Fruit fly (Drosophila melanogaster): ENCODE measurements around the gene CG15468.

Gene CG15468

DNA sequence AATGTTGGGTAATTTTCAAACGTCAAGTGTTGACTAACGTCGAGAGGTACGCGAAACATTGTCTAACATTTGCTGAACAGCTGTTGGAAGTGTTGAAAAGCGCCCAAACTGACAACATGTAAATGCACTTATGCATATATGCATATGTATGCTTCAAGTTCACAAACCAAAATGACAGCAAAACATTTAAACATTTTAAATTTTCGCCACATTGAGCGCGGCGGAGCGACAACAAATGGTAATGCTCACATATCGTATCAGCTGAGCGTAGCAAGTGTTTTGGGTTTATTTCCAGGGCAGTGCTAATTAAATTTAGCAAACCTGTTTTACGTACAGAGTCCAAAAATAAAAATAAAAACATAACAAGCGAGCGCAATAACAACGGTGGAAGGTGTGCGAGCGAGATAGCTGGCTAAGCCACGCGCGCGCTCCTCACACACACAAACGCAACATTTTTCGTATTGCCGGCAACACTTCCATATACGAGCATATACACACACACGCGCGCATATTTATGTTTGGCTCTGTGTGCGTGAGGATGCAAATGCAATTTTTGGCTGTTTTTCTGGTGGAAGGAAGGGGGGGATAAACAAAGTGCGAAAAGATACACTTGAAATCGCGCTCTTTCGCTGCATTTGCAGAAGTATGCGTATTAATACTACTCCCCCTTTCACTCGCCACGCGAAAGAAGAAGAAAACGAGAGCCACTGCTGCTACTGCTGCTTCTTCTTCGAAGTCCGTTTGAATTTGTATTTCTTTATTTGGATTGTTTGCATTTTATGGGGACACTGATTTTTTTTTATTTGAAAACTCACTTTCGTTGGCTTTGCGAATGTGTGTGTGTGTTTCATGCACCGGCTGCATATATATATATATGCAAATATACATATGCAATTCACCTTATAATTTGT is 30.6 kb downstream of the CG15468 start (continued):
- TF ChIP-seq emc (GFP tag; optimal IDR thresholded peaks at IDR 0.05): no peak
- TF ChIP-seq Nf-YC (tag; optimal IDR thresholded peaks at IDR 0.05): no peak
- TF ChIP-seq CG8478 (optimal IDR thresholded peaks at IDR 0.05): peak; percentile 81
- no peak for TF ChIP-seq CG7271 (tag; optimal IDR thresholded peaks at IDR 0.05)
- TF ChIP-seq disco-r (GFP tag; optimal IDR thresholded peaks at IDR 0.05): no peak
- TF ChIP-seq CG12391 (tag; optimal IDR thresholded peaks at IDR 0.05): peak; percentile 46
- TF ChIP-seq CG18764 (GFP tag; optimal IDR thresholded peaks at IDR 0.05): peak; percentile 24
- peak; percentile 17 for TF ChIP-seq zen (tag; optimal IDR thresholded peaks at IDR 0.05)
- TF ChIP-seq CG14710 (tag; optimal IDR thresholded peaks at IDR 0.05): peak; percentile 33
- TF ChIP-seq CG11398 (GFP tag; optimal IDR thresholded peaks at IDR 0.05): peak; percentile 46

DNA sequence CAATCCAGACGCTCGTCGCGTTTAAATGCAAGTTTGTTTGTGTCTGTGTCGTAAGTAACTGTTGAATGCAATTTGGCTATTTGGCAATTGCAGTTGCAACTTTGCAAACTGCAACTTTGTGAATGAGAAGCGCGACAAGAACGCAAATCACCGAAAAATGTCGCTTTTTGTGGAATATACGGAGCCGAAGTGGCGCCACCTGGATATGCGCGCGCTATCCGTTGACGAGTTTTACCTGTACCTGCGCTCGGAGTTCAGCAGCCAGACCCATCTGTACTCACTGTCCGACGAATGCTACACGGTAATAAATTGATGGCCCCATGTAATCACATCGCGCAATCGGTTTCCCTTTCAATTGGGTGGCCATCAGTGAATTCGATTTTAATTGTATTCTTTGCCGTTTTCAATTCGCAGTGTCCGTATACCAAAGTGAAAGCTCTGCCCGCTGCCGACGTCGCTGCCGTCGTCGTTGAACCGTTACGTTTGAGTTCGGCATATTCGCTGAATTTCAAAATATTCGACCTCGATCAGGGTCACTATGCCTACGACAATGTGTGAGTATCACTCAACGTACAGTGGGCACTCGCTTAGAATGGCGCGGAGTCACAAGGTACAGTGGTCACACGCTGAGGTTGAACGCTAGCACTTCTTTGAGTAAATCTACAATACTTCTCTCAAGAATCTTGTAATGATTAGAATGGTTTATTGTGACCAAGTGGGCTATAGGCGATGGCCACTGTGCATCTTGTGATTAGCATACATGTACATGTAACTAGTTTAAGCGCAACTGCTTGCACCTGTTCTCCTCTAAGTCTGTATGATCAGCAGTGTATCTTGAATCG is 41.7 kb downstream of the CG15468 start:
- TF ChIP-seq Stat92E (GFP tag; optimal IDR thresholded peaks at IDR 0.05) (no peak), Mrtf (GFP tag; IDR thresholded peaks at IDR 0.05) (peak; percentile 91), CG17328 (GFP tag; IDR thresholded peaks at IDR 0.05) (peak; percentile 87), dimm (GFP tag; IDR thresholded peaks at IDR 0.05) (peak; percentile 65), chif (GFP tag; optimal IDR thresholded peaks at IDR 0.05) (peak; percentile 72 to 82), Eip74EF (GFP tag; optimal IDR thresholded peaks at IDR 0.05) (peak in 1 of 2 experiments; percentile 44), run (tag; optimal IDR thresholded peaks at IDR 0.05) (peak; percentile 38), stwl (tag; optimal IDR thresholded peaks at IDR 0.05) (no peak), trh (GFP tag; optimal IDR thresholded peaks at IDR 0.05) (peak; percentile 45), Doc3 (GFP tag; IDR thresholded peaks at IDR 0.05; ENCODE audit: partially characterized antibody) (no peak), CG6683 (GFP tag; optimal IDR thresholded peaks at IDR 0.05) (no peak), CG3163 (GFP tag; optimal IDR thresholded peaks at IDR 0.05) (peak; percentile 60), Hand (GFP tag; optimal IDR thresholded peaks at IDR 0.05) (peak; percentile 2), CG9817 (tag; optimal IDR thresholded peaks at IDR 0.05) (peak; percentile 83), CG11560 (tag; IDR thresholded peaks at IDR 0.05) (peak; percentile 80; the same call in 2 of the 3 replicates), mam (GFP tag; optimal IDR thresholded peaks at IDR 0.05) (peak; percentile 87), seq (GFP tag; IDR thresholded peaks at IDR 0.05) (peak; percentile 87), Hmx (GFP tag; optimal IDR thresholded peaks at IDR 0.05) (peak; percentile 40), Bdp1 (GFP tag; optimal IDR thresholded peaks at IDR 0.05) (peak; percentile 57), en (GFP tag; optimal IDR thresholded peaks at IDR 0.05) (peak; percentile 74), CG31224 (GFP tag; IDR thresholded peaks at IDR 0.05) (peak; percentile 61; the same call in 1 of the 2 replicates), Hsf (GFP tag; optimal IDR thresholded peaks at IDR 0.05) (peak; percentile 82), Vsx1 (GFP tag; optimal IDR thresholded peaks at IDR 0.05) (no peak), CG4360 (GFP tag; IDR thresholded peaks at IDR 0.05) (peak; percentile 18; the same call in 1 of the 2 replicates), sc (optimal IDR thresholded peaks at IDR 0.05) (no peak), sc (GFP tag; optimal IDR thresholded peaks at IDR 0.05) (peak; percentile 1), tin (GFP tag; optimal IDR thresholded peaks at IDR 0.05) (peak; percentile 77), HLH3B (GFP tag; IDR thresholded peaks at IDR 0.05) (peak; percentile 87), Myb (GFP tag; optimal IDR thresholded peaks at IDR 0.05) (peak; percentile 71), CG11247 (GFP tag; IDR thresholded peaks at IDR 0.05) (peak; percentile 88), CG3838 (GFP tag; optimal IDR thresholded peaks at IDR 0.05) (peak; percentile 47), CG4328 (GFP tag; optimal IDR thresholded peaks at IDR 0.05) (no peak), sens (GFP tag) (peak; percentile 95), CG12391 (tag; optimal IDR thresholded peaks at IDR 0.05) (peak; percentile 71), CG34376 (GFP tag; optimal IDR thresholded peaks at IDR 0.05) (peak; percentile 1), Rx (GFP tag; IDR thresholded peaks at IDR 0.05) (peak; percentile 83), C15 (GFP tag; IDR thresholded peaks at IDR 0.05) (peak; percentile 80; the same call in 1 of the 3 replicates)

Data from whole organism, embryonic.